Worm (Caenorhabditis elegans) whole organism, mixed stage, embryonic: ENCODE data around the gene szy-2.

Experiments used
- M03D4.4 ChIP-seq: sonication (generic microtip); optimal IDR thresholded peaks from 2 replicates; lab custom pipeline; 2017; ENCODE audit warnings: mild to moderate bottlenecking, missing genetic modification characterization, missing compliant biosample characterization
- bed-3 ChIP-seq: fragments of 200-800 bp; sonication (Bioruptor generic); optimal IDR thresholded peaks from 3 replicates; lab custom pipeline; 2018; ENCODE audit warnings: mild to moderate bottlenecking, missing genetic modification characterization, moderate library complexity, missing compliant biosample characterization
- ceh-39 ChIP-seq: fragments of 150-350 bp; optimal IDR thresholded peaks from 2 replicates; lab custom pipeline; 2014; ENCODE audit warnings: missing biosample characterization, missing genetic modification characterization
- ceh-43 ChIP-seq: fragments of 200-800 bp; sonication (Bioruptor generic); optimal IDR thresholded peaks from 2 replicates; lab custom pipeline; 2018; ENCODE audit warnings: mild to moderate bottlenecking, missing genetic modification characterization, moderate library complexity, missing compliant biosample characterization
- ceh-83 ChIP-seq: fragments of 200-800 bp; sonication (Bioruptor generic); optimal IDR thresholded peaks from 2 replicates; lab custom pipeline; 2018; ENCODE audit warnings: mild to moderate bottlenecking, missing genetic modification characterization, missing compliant biosample characterization
- ces-1 ChIP-seq: fragments of 150-350 bp; optimal IDR thresholded peaks from 2 replicates; lab custom pipeline; 2014; ENCODE audit warnings: missing biosample characterization, missing genetic modification reagents, missing genetic modification characterization
- cnd-1 ChIP-seq: fragments of 200-800 bp; sonication (Bioruptor generic); optimal IDR thresholded peaks from 2 replicates; lab custom pipeline; 2018; ENCODE audit warnings: mild to moderate bottlenecking, missing genetic modification characterization, missing compliant biosample characterization
- drap-1 ChIP-seq: fragments of 200-800 bp; sonication (Bioruptor generic); optimal IDR thresholded peaks from 3 replicates; lab custom pipeline; 2018; ENCODE audit warnings: mild to moderate bottlenecking, missing genetic modification characterization, missing compliant biosample characterization
- elt-1 ChIP-seq: sonication (generic microtip); optimal IDR thresholded peaks from 2 replicates; lab custom pipeline; 2017; ENCODE audit warnings: missing genetic modification characterization, mild to moderate bottlenecking, missing compliant biosample characterization, antibody characterized with exemption, moderate library complexity, borderline replicate concordance; ENCODE audit not compliant: insufficient read depth
- elt-3 ChIP-seq: fragments of 150-350 bp; optimal IDR thresholded peaks from 2 replicates; lab custom pipeline; 2014; ENCODE audit warnings: missing biosample characterization, missing genetic modification characterization
- flh-1 ChIP-seq: fragments of 200-800 bp; sonication (Bioruptor generic); optimal IDR thresholded peaks from 2 replicates; lab custom pipeline; 2018; ENCODE audit warnings: mild to moderate bottlenecking, missing genetic modification characterization, moderate library complexity, missing compliant biosample characterization
- hlh-1 ChIP-seq: fragments of 150-350 bp; optimal IDR thresholded peaks from 2 replicates; lab custom pipeline; 2014; ENCODE audit warnings: missing biosample characterization, missing genetic modification reagents, missing genetic modification characterization
- lin-13 ChIP-seq: fragments of 150-350 bp; optimal IDR thresholded peaks from 2 replicates; lab custom pipeline; 2014; ENCODE audit warnings: missing biosample characterization, missing genetic modification characterization
- lin-32 ChIP-seq: fragments of 200-800 bp; sonication (Bioruptor generic); optimal IDR thresholded peaks from 2 replicates; lab custom pipeline; 2018; ENCODE audit warnings: mild to moderate bottlenecking, missing genetic modification characterization, missing compliant biosample characterization
- lsy-2 ChIP-seq: fragments of 150-350 bp; optimal IDR thresholded peaks from 2 replicates; lab custom pipeline; 2014; ENCODE audit warnings: missing biosample characterization, missing genetic modification characterization
- mab-5 ChIP-seq: fragments of 150-350 bp; optimal IDR thresholded peaks from 2 replicates; lab custom pipeline; 2014; ENCODE audit warnings: missing biosample characterization, missing genetic modification characterization
- mls-2 ChIP-seq: sonication (generic microtip); optimal IDR thresholded peaks from 2 replicates; lab custom pipeline; 2016; ENCODE audit warnings: mild to moderate bottlenecking, missing genetic modification characterization, moderate library complexity, missing compliant biosample characterization
- nhr-12 ChIP-seq: fragments of 150-350 bp; optimal IDR thresholded peaks from 2 replicates; lab custom pipeline; 2014; ENCODE audit warnings: missing biosample characterization, missing genetic modification characterization
- nhr-2 ChIP-seq: fragments of 150-350 bp; optimal IDR thresholded peaks from 2 replicates; lab custom pipeline; 2014; ENCODE audit warnings: missing biosample characterization, missing genetic modification characterization
- nhr-237 ChIP-seq: fragments of 150-350 bp; optimal IDR thresholded peaks from 2 replicates; lab custom pipeline; 2014; ENCODE audit warnings: missing biosample characterization, missing genetic modification characterization
- nhr-28 ChIP-seq: fragments of 150-350 bp; optimal IDR thresholded peaks from 2 replicates; lab custom pipeline; 2014; ENCODE audit warnings: missing biosample characterization, missing genetic modification characterization
- sem-2 ChIP-seq: fragments of 200-800 bp; sonication (Bioruptor generic); optimal IDR thresholded peaks from 2 replicates; lab custom pipeline; 2018; ENCODE audit warnings: mild to moderate bottlenecking, missing genetic modification characterization, missing compliant biosample characterization
- snpc-4 ChIP-seq: fragments of 150-350 bp; optimal IDR thresholded peaks from 2 replicates; lab custom pipeline; 2014; ENCODE audit warnings: missing biosample characterization, missing genetic modification characterization
- sptf-1 ChIP-seq: sonication (generic microtip); optimal IDR thresholded peaks from 2 replicates; lab custom pipeline; 2017; ENCODE audit warnings: mild to moderate bottlenecking, missing genetic modification characterization, moderate library complexity, missing compliant biosample characterization
- tbx-8 ChIP-seq: fragments of 200-800 bp; sonication (Bioruptor generic); optimal IDR thresholded peaks from 2 replicates; lab custom pipeline; 2018; ENCODE audit warnings: mild to moderate bottlenecking, missing genetic modification characterization, moderate library complexity, missing compliant biosample characterization
- unc-120 ChIP-seq: sonication (generic microtip); optimal IDR thresholded peaks from 2 replicates; lab custom pipeline; 2017; ENCODE audit warnings: missing genetic modification characterization, missing compliant biosample characterization; ENCODE audit not compliant: poor library complexity, severe bottlenecking
- unc-39 ChIP-seq: fragments of 150-350 bp; optimal IDR thresholded peaks from 2 replicates; lab custom pipeline; 2014; ENCODE audit warnings: missing biosample characterization, missing genetic modification characterization
- unc-62 ChIP-seq: fragments of 150-350 bp; optimal IDR thresholded peaks from 2 replicates; lab custom pipeline; 2014; ENCODE audit warnings: missing biosample characterization, missing genetic modification reagents, missing genetic modification characterization
- ztf-11 ChIP-seq: fragments of 150-350 bp; optimal IDR thresholded peaks from 2 replicates; lab custom pipeline; 2014; ENCODE audit warnings: missing biosample characterization, missing genetic modification characterization

szy-2 gene

DNA sequence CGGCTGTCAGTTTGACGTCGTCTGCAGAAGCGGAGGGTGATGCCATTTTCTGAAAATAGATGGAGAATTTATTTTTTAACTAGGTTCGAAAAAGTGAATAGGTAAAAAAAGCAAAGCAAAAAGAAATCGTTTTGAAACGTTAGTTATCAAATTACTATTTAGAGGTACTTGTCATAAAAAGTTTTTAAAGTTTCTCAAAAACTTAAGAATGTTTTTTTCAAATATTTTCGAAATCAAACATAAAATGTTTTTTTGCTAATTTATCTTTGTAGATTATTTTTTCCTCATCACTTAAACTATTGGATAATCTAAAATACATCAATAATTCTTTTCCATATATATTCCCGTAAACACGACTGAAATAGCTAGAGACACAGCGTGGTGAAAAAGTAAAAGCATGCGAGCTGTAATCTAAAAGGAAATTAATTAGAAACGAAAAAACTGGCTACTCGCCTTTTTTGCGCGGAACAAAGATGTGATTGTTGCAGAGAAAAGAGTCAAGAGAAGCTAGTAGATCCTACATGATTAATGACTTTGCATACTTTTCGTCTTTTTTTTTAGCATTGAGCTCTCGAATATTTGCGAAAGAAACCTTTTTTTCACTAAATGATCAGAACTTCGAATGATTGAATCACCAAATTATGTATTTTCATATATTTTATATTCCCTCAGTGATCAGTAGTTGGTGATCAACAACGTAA, at the start of gene szy-2:
szy-2 (minus strand) TSS at position 51 of the 701 bp plus-strand sequence.
- TF ChIP-seq elt-1 (tag; lab: Kevin White, UChicago): no peak
- TF ChIP-seq drap-1 (GFP tag; lab: Kevin White, UChicago): no peak
- no peak for TF ChIP-seq nhr-237
- TF ChIP-seq unc-120: no peak
- no peak for TF ChIP-seq unc-62
- no peak for TF ChIP-seq tbx-8 (GFP tag; lab: Kevin White, UChicago)
- TF ChIP-seq lin-32: no peak

DNA sequence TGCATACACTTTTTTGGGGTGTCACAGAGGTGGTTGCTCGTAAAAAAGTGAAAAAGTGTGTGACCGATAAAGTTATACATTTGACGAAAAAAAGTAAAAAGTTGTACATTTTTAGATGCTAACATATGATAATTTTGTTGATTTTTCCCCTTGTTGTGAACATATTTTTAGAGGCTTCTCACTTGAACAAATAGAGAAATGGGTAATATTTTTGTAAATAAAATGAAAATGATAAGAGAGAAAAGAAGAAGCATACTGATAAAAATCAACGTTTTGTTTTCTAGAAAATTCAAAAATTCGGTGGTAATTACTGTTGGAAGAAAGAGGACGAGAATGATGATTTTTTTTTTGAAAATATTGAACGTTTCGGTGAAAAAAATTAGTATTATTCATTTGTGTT, 49.2 kb upstream of the szy-2 start:
- no peak for TF ChIP-seq snpc-4 (tag; lab: Kevin White, UChicago)
- TF ChIP-seq lin-13 (tag; lab: Kevin White, UChicago): no peak
- TF ChIP-seq nhr-28 (tag; lab: Kevin White, UChicago): no peak
- TF ChIP-seq unc-120: no peak
- TF ChIP-seq cnd-1: no peak
- TF ChIP-seq unc-39 (tag; lab: Kevin White, UChicago): no peak
- no peak for TF ChIP-seq mab-5 (tag; lab: Kevin White, UChicago)
- TF ChIP-seq M03D4.4 (tag; lab: Kevin White, UChicago): no peak
- TF ChIP-seq ceh-83: no peak
- TF ChIP-seq lsy-2 (tag; lab: Kevin White, UChicago): no peak
- TF ChIP-seq drap-1 (GFP tag; lab: Kevin White, UChicago): no peak
- TF ChIP-seq ces-1 (GFP tag; lab: Kevin White, UChicago): no peak
- no peak for TF ChIP-seq nhr-2 (tag; lab: Kevin White, UChicago)
- TF ChIP-seq lin-32: no peak
- TF ChIP-seq sem-2 (GFP tag; lab: Kevin White, UChicago): no peak
- no peak for TF ChIP-seq flh-1 (GFP tag; lab: Kevin White, UChicago)
- no peak for TF ChIP-seq unc-62
- TF ChIP-seq nhr-237: no peak
- TF ChIP-seq mls-2: no peak

DNA sequence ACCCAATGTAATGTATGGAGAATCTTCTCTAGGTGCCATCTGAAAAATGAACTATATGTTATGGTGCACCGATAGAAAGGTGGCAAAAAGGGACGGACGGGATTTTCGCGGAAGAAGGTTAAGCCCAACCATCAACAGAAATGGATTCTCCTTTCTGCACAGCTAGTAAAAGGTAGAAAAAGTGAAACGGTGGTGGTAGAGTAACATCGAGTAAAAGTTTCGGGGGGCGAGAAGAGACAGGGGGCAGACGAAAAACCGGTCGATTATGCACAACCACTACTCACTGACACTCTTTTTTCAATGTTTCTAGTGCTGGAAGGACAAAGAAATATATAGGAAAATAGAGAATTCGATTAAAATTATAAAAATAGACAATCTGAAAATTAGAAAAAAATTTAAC, 48.5 kb upstream of the szy-2 start:
- no peak for TF ChIP-seq bed-3
- no peak for TF ChIP-seq cnd-1
- no peak for TF ChIP-seq unc-39 (tag; lab: Kevin White, UChicago)
- no peak for TF ChIP-seq nhr-12 (tag; lab: Kevin White, UChicago)
- no peak for TF ChIP-seq tbx-8 (GFP tag; lab: Kevin White, UChicago)
- no peak for TF ChIP-seq nhr-237
- no peak for TF ChIP-seq ceh-43 (GFP tag; lab: Kevin White, UChicago)
- no peak for TF ChIP-seq hlh-1 (tag; lab: Kevin White, UChicago)
- no peak for TF ChIP-seq ceh-39 (tag; lab: Kevin White, UChicago)
- no peak for TF ChIP-seq lsy-2 (tag; lab: Kevin White, UChicago)
- no peak for TF ChIP-seq nhr-28 (tag; lab: Kevin White, UChicago)
- TF ChIP-seq snpc-4 (tag; lab: Kevin White, UChicago): no peak
- no peak for TF ChIP-seq lin-13 (tag; lab: Kevin White, UChicago)

DNA sequence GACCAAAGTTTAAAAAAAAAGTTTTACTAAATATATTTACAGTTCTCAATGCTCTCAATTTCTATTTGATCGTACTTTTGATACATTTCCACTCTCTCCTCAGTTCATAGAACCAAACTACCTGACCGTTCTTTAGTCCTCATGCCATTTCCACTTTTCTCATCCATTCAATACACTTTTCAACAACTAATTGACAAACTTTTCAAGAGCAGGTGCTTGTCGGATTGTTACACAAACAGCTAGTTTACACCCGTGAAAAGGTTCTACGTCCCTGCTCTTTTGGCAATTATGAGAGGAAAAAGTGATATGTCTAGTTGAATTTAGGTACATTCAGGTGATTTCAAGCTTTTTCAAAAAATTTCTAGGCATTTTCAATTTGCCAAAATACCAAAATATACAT, 46.8 kb upstream of the szy-2 start:
- no peak for TF ChIP-seq elt-3 (tag; lab: Kevin White, UChicago)
- TF ChIP-seq lin-13 (tag; lab: Kevin White, UChicago): no peak
- TF ChIP-seq hlh-1 (tag; lab: Kevin White, UChicago): peak; percentile 81
- peak; percentile 31 for TF ChIP-seq unc-120
- TF ChIP-seq bed-3: no peak
- TF ChIP-seq, all 35 proteins: peak for 2

DNA sequence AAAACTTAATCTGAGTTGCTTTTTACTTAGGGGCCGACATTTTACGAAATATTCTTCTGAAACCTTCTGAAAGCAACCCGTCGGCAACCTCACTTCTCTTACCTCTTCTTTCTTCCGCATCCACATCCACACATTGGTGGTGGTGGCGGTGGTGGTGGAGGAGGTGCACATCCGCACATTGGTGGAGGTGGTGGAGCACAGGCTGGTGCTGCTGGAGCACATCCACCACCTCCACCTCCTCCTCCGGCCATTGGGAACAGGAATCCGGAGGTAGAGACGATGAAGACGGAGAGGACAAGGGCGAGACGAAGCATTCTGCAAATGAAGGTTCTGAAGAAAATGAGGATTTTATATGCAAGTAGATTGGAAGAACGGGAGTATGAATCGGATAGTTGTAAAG, 42.6 kb upstream of the szy-2 start, which contains the start of gene grl-22:
grl-22 (minus strand) TSS at position 332 of the 400 bp plus-strand sequence.
- TF ChIP-seq snpc-4 (tag; lab: Kevin White, UChicago) (no peak), sptf-1 (no peak), ceh-43 (GFP tag; lab: Kevin White, UChicago) (no peak), nhr-12 (tag; lab: Kevin White, UChicago) (no peak), mab-5 (tag; lab: Kevin White, UChicago) (no peak), ztf-11 (tag; lab: Kevin White, UChicago) (no peak), unc-39 (tag; lab: Kevin White, UChicago) (no peak)
- TF ChIP-seq, all 35 proteins: peak for 0
